Fruit fly (Drosophila melanogaster) whole organism, embryonic: Measurements from ENCODE around the gene UQCR-Q.

Source experiments
- Ada2b ChIP-seq: fragments of 200-800 bp; sonication (Bioruptor generic); IDR thresholded peaks from 2 replicates; pipeline ENCODE4 v1.3.6; 2022; ENCODE audit warnings: missing biosample characterization, missing genetic modification characterization
- Bgb ChIP-seq: fragments of 200-800 bp; sonication (Bioruptor generic); IDR thresholded peaks from 2 replicates; pipeline ENCODE4 v1.3.6; 2022; ENCODE audit warnings: missing biosample characterization, missing genetic modification characterization; ENCODE audit not compliant: partially characterized antibody
- CG1024 ChIP-seq: fragments of 200-800 bp; sonication (Bioruptor generic); IDR thresholded peaks from 2 replicates; pipeline ENCODE4 v1.3.6; 2022; ENCODE audit warnings: missing biosample characterization, missing genetic modification characterization
- CG10543 ChIP-seq: fragments of 200-800 bp; sonication (Bioruptor generic); optimal IDR thresholded peaks from 3 replicates; lab custom pipeline; 2017; ENCODE audit warnings: missing biosample characterization, mild to moderate bottlenecking, missing genetic modification characterization, moderate library complexity
- CG11085 ChIP-seq: fragments of 200-800 bp; sonication (Bioruptor generic); IDR thresholded peaks from 2 replicates; pipeline ENCODE4 v1.3.6; 2022; ENCODE audit warnings: missing biosample characterization, missing genetic modification characterization
- CG14860 ChIP-seq: fragments of 200-800 bp; sonication (Bioruptor generic); IDR thresholded peaks from 3 replicates; pipeline ENCODE4 v1.3.6; 2022; ENCODE audit warnings: missing biosample characterization, missing genetic modification characterization; ENCODE audit not compliant: partially characterized antibody
- CG1529 ChIP-seq: fragments of 200-800 bp; sonication (Bioruptor generic); optimal IDR thresholded peaks from 3 replicates; lab custom pipeline; 2018; ENCODE audit warnings: missing biosample characterization, missing genetic modification characterization
- CG15514 ChIP-seq: fragments of 200-800 bp; sonication (Bioruptor generic); optimal IDR thresholded peaks from 3 replicates; lab custom pipeline; 2017; ENCODE audit warnings: missing biosample characterization, missing genetic modification characterization, mild to moderate bottlenecking, moderate library complexity, missing genetic modification reagents
- CG17568 ChIP-seq: fragments of 200-800 bp; sonication (Bioruptor generic); optimal IDR thresholded peaks from 2 replicates; lab custom pipeline; 2018; ENCODE audit warnings: missing biosample characterization, mild to moderate bottlenecking, missing genetic modification characterization, moderate library complexity
- CG17829 ChIP-seq: fragments of 200-800 bp; optimal IDR thresholded peaks from 2 replicates; lab custom pipeline; 2019; ENCODE audit warnings: missing biosample characterization, mild to moderate bottlenecking, missing genetic modification characterization, moderate library complexity
- CG2129 ChIP-seq: fragments of 200-800 bp; sonication (Bioruptor generic); IDR thresholded peaks from 2 replicates; pipeline ENCODE4 v1.3.6; 2022; ENCODE audit warnings: missing biosample characterization, missing genetic modification characterization; ENCODE audit not compliant: partially characterized antibody
- CG2199 ChIP-seq: fragments of 200-800 bp; sonication (Bioruptor generic); IDR thresholded peaks from 3 replicates; pipeline ENCODE4 v1.3.6; 2022; ENCODE audit warnings: missing biosample characterization, missing genetic modification characterization
- CG2875 ChIP-seq: fragments of 200-800 bp; sonication (Bioruptor generic); optimal IDR thresholded peaks from 2 replicates; lab custom pipeline; 2017; ENCODE audit warnings: missing biosample characterization, mild to moderate bottlenecking, missing genetic modification characterization, missing genetic modification reagents
- CG31441 ChIP-seq: fragments of 200-800 bp; sonication (Bioruptor generic); IDR thresholded peaks from 2 replicates; pipeline ENCODE4 v1.3.6; 2022; ENCODE audit warnings: missing biosample characterization, missing genetic modification characterization
- CG32772 ChIP-seq: fragments of 200-800 bp; sonication (Bioruptor generic); IDR thresholded peaks from 2 replicates; pipeline ENCODE4 v1.3.6; 2022; ENCODE audit warnings: missing biosample characterization, missing genetic modification characterization
- CG4328 ChIP-seq: fragments of 200-800 bp; sonication (Bioruptor generic); optimal IDR thresholded peaks from 3 replicates; lab custom pipeline; 2017; ENCODE audit warnings: missing biosample characterization, missing genetic modification reagents, missing genetic modification characterization
- CG4360 ChIP-seq: fragments of 200-800 bp; sonication (Bioruptor generic); IDR thresholded peaks from 2 replicates; pipeline ENCODE4 v1.3.6; 2022; ENCODE audit warnings: missing biosample characterization, missing genetic modification characterization
- CG6272 ChIP-seq: fragments of 200-800 bp; sonication (Bioruptor generic); IDR thresholded peaks from 2 replicates; pipeline ENCODE4 v1.3.6; 2022; ENCODE audit warnings: missing biosample characterization, missing genetic modification characterization
- CG6683 ChIP-seq: fragments of 200-800 bp; sonication (Bioruptor generic); optimal IDR thresholded peaks from 2 replicates; lab custom pipeline; 2017; ENCODE audit warnings: missing biosample characterization, mild to moderate bottlenecking, missing genetic modification characterization, missing genetic modification reagents
- CG7556 ChIP-seq: fragments of 200-800 bp; sonication (Bioruptor generic); optimal IDR thresholded peaks from 2 replicates; lab custom pipeline; 2017; ENCODE audit warnings: missing biosample characterization, mild to moderate bottlenecking, missing genetic modification characterization
- CG7745 ChIP-seq: fragments of 200-800 bp; sonication (Bioruptor generic); optimal IDR thresholded peaks from 2 replicates; lab custom pipeline; 2018; ENCODE audit warnings: missing biosample characterization, mild to moderate bottlenecking, missing genetic modification characterization, moderate library complexity
- CG8765 ChIP-seq: fragments of 200-800 bp; sonication (Bioruptor generic); IDR thresholded peaks from 2 replicates; pipeline ENCODE4 v1.3.6; 2022; ENCODE audit warnings: missing biosample characterization, missing genetic modification characterization
- CG9609 ChIP-seq: fragments of 200-800 bp; sonication (Bioruptor generic); optimal IDR thresholded peaks from 3 replicates; lab custom pipeline; 2016; ENCODE audit warnings: missing biosample characterization, missing genetic modification characterization
- Chrac-16 ChIP-seq: fragments of 200-800 bp; sonication (Bioruptor generic); optimal IDR thresholded peaks from 3 replicates; lab custom pipeline; 2016; ENCODE audit warnings: missing biosample characterization, missing genetic modification characterization
- Hand ChIP-seq: fragments of 200-800 bp; sonication (Bioruptor generic); optimal IDR thresholded peaks from 2 replicates; lab custom pipeline; 2017; ENCODE audit warnings: mild to moderate bottlenecking, missing biosample characterization, missing genetic modification reagents, missing genetic modification characterization
- Meics ChIP-seq: fragments of 200-800 bp; sonication (Bioruptor generic); optimal IDR thresholded peaks from 2 replicates; lab custom pipeline; 2017; ENCODE audit warnings: missing biosample characterization, mild to moderate bottlenecking, missing genetic modification characterization
- Mes4 ChIP-seq: fragments of 200-800 bp; sonication (Bioruptor generic); optimal IDR thresholded peaks from 2 replicates; lab custom pipeline; 2016; ENCODE audit warnings: missing biosample characterization, missing genetic modification characterization
- NK7.1 ChIP-seq: fragments of 200-800 bp; sonication (Bioruptor generic); optimal IDR thresholded peaks from 3 replicates; lab custom pipeline; 2016; ENCODE audit warnings: missing biosample characterization, missing genetic modification characterization
- Neu2 ChIP-seq: fragments of 200-800 bp; sonication (Bioruptor generic); optimal IDR thresholded peaks from 3 replicates; lab custom pipeline; 2016; ENCODE audit warnings: missing biosample characterization, missing genetic modification characterization, borderline replicate concordance
- Ptx1 ChIP-seq: fragments of 200-800 bp; sonication (Bioruptor generic); IDR thresholded peaks from 2 replicates; pipeline ENCODE4 v1.3.6; 2022; ENCODE audit warnings: missing biosample characterization, missing genetic modification characterization
- Ravus ChIP-seq: fragments of 200-800 bp; sonication (Bioruptor generic); IDR thresholded peaks from 2 replicates; pipeline ENCODE4 v1.3.6; 2022; ENCODE audit warnings: missing biosample characterization, missing genetic modification characterization
- Rx ChIP-seq: fragments of 200-800 bp; sonication (Bioruptor generic); IDR thresholded peaks from 2 replicates; pipeline ENCODE4 v1.3.6; 2022; ENCODE audit warnings: missing biosample characterization, missing genetic modification characterization
- aop ChIP-seq: fragments of 200-800 bp; sonication (Bioruptor generic); IDR thresholded peaks from 2 replicates; pipeline ENCODE4 v1.3.6; 2022; ENCODE audit warnings: missing biosample characterization, missing genetic modification characterization
- chinmo ChIP-seq: fragments of 200-800 bp; sonication (Bioruptor generic); IDR thresholded peaks from 4 replicates; pipeline ENCODE4 v1.3.6; 2022; ENCODE audit warnings: missing biosample characterization, missing genetic modification characterization; ENCODE audit not compliant: partially characterized antibody
- ewg ChIP-seq: fragments of 200-800 bp; sonication (Bioruptor generic); optimal IDR thresholded peaks from 3 replicates; lab custom pipeline; 2017; ENCODE audit warnings: mild to moderate bottlenecking, missing biosample characterization, missing genetic modification reagents, missing genetic modification characterization
- fd96Cb ChIP-seq: fragments of 200-800 bp; sonication (Bioruptor generic); optimal IDR thresholded peaks from 2 replicates; lab custom pipeline; 2018; ENCODE audit warnings: missing biosample characterization, mild to moderate bottlenecking, missing genetic modification characterization, moderate library complexity
- inv ChIP-seq: fragments of 200-800 bp; sonication (Bioruptor generic); IDR thresholded peaks from 2 replicates; pipeline ENCODE4 v1.3.6; 2022; ENCODE audit warnings: missing biosample characterization, missing genetic modification characterization; ENCODE audit not compliant: partially characterized antibody
- jumu ChIP-seq: fragments of 200-800 bp; sonication (Bioruptor generic); optimal IDR thresholded peaks from 3 replicates; lab custom pipeline; 2016; ENCODE audit warnings: missing biosample characterization, missing genetic modification characterization
- kni ChIP-seq: fragments of 200-800 bp; sonication (Bioruptor generic); optimal IDR thresholded peaks from 3 replicates; lab custom pipeline; 2017; ENCODE audit warnings: mild to moderate bottlenecking, missing biosample characterization, missing genetic modification reagents, missing genetic modification characterization
- knrl ChIP-seq: fragments of 200-800 bp; sonication (Bioruptor generic); IDR thresholded peaks from 3 replicates; pipeline ENCODE4 v1.3.6; 2022; ENCODE audit warnings: missing biosample characterization, missing genetic modification characterization; ENCODE audit not compliant: partially characterized antibody
- nmo ChIP-seq: fragments of 200-800 bp; sonication (Bioruptor generic); optimal IDR thresholded peaks from 2 replicates; lab custom pipeline; 2018; ENCODE audit warnings: missing biosample characterization, mild to moderate bottlenecking, missing genetic modification characterization, moderate library complexity
- org-1 ChIP-seq: fragments of 200-800 bp; sonication (Bioruptor generic); optimal IDR thresholded peaks from 2 replicates; lab custom pipeline; 2017; ENCODE audit warnings: missing biosample characterization, missing genetic modification characterization
- repo ChIP-seq: fragments of 200-800 bp; sonication (Bioruptor generic); optimal IDR thresholded peaks from 2 replicates; lab custom pipeline; 2016; ENCODE audit warnings: missing biosample characterization, missing genetic modification characterization
- schlank ChIP-seq: fragments of 200-800 bp; sonication (Bioruptor generic); optimal IDR thresholded peaks from 2 replicates; lab custom pipeline; 2018; ENCODE audit warnings: missing biosample characterization, mild to moderate bottlenecking, missing genetic modification characterization
- seq ChIP-seq: fragments of 200-800 bp; sonication (Bioruptor generic); IDR thresholded peaks from 2 replicates; pipeline ENCODE4 v1.3.6; 2022; ENCODE audit warnings: missing biosample characterization, missing genetic modification characterization
- sna ChIP-seq: fragments of 200-800 bp; sonication (Bioruptor generic); IDR thresholded peaks from 2 replicates; pipeline ENCODE4 v1.3.6; 2022; ENCODE audit warnings: missing biosample characterization, missing genetic modification characterization; ENCODE audit not compliant: partially characterized antibody
- stc ChIP-seq: fragments of 200-800 bp; sonication (Bioruptor generic); IDR thresholded peaks from 2 replicates; pipeline ENCODE4 v1.3.6; 2022; ENCODE audit warnings: missing biosample characterization, missing genetic modification characterization
- tgo ChIP-seq: fragments of 200-800 bp; sonication (Bioruptor generic); IDR thresholded peaks from 3 replicates; pipeline ENCODE4 v1.3.6; 2022; ENCODE audit warnings: missing biosample characterization, missing genetic modification characterization
- tio ChIP-seq: fragments of 200-800 bp; sonication (Bioruptor generic); optimal IDR thresholded peaks from 2 replicates; lab custom pipeline; 2017; ENCODE audit warnings: missing biosample characterization, missing genetic modification characterization, inconsistent platforms
- usp ChIP-seq: fragments of >200 bp; optimal IDR thresholded peaks from 2 replicates; lab custom pipeline; 2017; ENCODE audit warnings: missing biosample characterization, missing genetic modification characterization
- wor ChIP-seq: fragments of 200-800 bp; sonication (Bioruptor generic); IDR thresholded peaks from 2 replicates; pipeline ENCODE4 v1.3.6; 2022; ENCODE audit warnings: missing biosample characterization, missing genetic modification characterization

UQCR-Q gene

dm6 chr3L:17447881-17448280, 26.7 kb upstream of the UQCR-Q start (continued):
- no peak for TF ChIP-seq usp (GFP tag; lab: Kevin White, UChicago)
- TF ChIP-seq nmo (GFP tag; lab: Kevin White, UChicago), result peak; percentile 19
- TF ChIP-seq kni (GFP tag; lab: Kevin White, UChicago), result no peak
- no peak for TF ChIP-seq CG14860 (GFP tag; lab: Robert Waterston, UW)
- no peak for TF ChIP-seq stc (GFP tag; lab: Robert Waterston, UW)
- TF ChIP-seq NK7.1 (GFP tag; lab: Kevin White, UChicago), result no peak
- peak; percentile 47; the same call in 1 of the 2 replicates for TF ChIP-seq Ptx1 (GFP tag; lab: Robert Waterston, UW)
- TF ChIP-seq CG7556 (GFP tag; lab: Kevin White, UChicago), result peak; percentile 78
- no peak for TF ChIP-seq CG8765 (GFP tag; lab: Robert Waterston, UW)
- TF ChIP-seq Bgb (GFP tag; lab: Robert Waterston, UW), result no peak
- no peak for TF ChIP-seq chinmo (GFP tag; lab: Robert Waterston, UW)
- TF ChIP-seq CG6683 (GFP tag; lab: Kevin White, UChicago), result no peak
- TF ChIP-seq tgo (GFP tag; lab: Robert Waterston, UW), result no peak
- no peak for TF ChIP-seq CG2129
- TF ChIP-seq CG11085 (GFP tag; lab: Robert Waterston, UW), result no peak
- no peak for TF ChIP-seq Mes4
- TF ChIP-seq schlank (tag; lab: Kevin White, UChicago), result no peak
- TF ChIP-seq CG2875 (GFP tag; lab: Kevin White, UChicago), result no peak
- no peak for TF ChIP-seq inv
- no peak for TF ChIP-seq CG6272
- peak; percentile 41 for TF ChIP-seq Hand (GFP tag; lab: Kevin White, UChicago)
- TF ChIP-seq CG4328, result peak; percentile 15
- no peak for TF ChIP-seq CG9609 (GFP tag; lab: Kevin White, UChicago)
- no peak for TF ChIP-seq wor (GFP tag; lab: Robert Waterston, UW)
- no peak for TF ChIP-seq Ada2b
- TF ChIP-seq aop (GFP tag; lab: Robert Waterston, UW), result no peak
- TF ChIP-seq CG1529 (GFP tag; lab: Kevin White, UChicago), result no peak
- no peak for TF ChIP-seq Ravus (GFP tag; lab: Robert Waterston, UW)
- TF ChIP-seq Chrac-16 (GFP tag; lab: Kevin White, UChicago), result no peak
- peak; percentile 19 for TF ChIP-seq tio
- TF ChIP-seq CG1024 (GFP tag; lab: Robert Waterston, UW), result no peak
- TF ChIP-seq CG7745, result no peak
- 0 out of 2 replicates have a peak, but pooled peaks have one; percentile 13 for TF ChIP-seq seq (GFP tag; lab: Robert Waterston, UW)
- TF ChIP-seq Rx (GFP tag; lab: Robert Waterston, UW), result no peak
- TF ChIP-seq CG31441 (GFP tag; lab: Robert Waterston, UW), result peak; percentile 31; the same call in 1 of the 2 replicates
- peak; percentile 17 for TF ChIP-seq CG17829 (tag; lab: Kevin White, UChicago)
- TF ChIP-seq CG2199 (GFP tag; lab: Robert Waterston, UW), result no peak
- TF ChIP-seq fd96Cb (tag; lab: Kevin White, UChicago), result no peak
- no peak for TF ChIP-seq sna (GFP tag; lab: Robert Waterston, UW)
- TF ChIP-seq knrl (GFP tag; lab: Robert Waterston, UW), result no peak
- no peak for TF ChIP-seq repo (GFP tag; lab: Kevin White, UChicago)
- peak; percentile 47 for TF ChIP-seq Meics
- peak; percentile 18 for TF ChIP-seq CG15514 (GFP tag; lab: Kevin White, UChicago)
- TF ChIP-seq jumu, result no peak
- TF ChIP-seq org-1 (GFP tag; lab: Kevin White, UChicago), result peak; percentile 18
- no peak for TF ChIP-seq ewg (GFP tag; lab: Kevin White, UChicago)
- TF ChIP-seq CG17568 (GFP tag; lab: Kevin White, UChicago), result no peak
- TF ChIP-seq Neu2 (GFP tag; lab: Kevin White, UChicago), result no peak
- TF ChIP-seq CG10543 (GFP tag; lab: Kevin White, UChicago), result peak; percentile 8
- 0 out of 2 replicates have a peak, but pooled peaks have one; percentile 27 for TF ChIP-seq CG32772
- no peak for TF ChIP-seq CG4360 (GFP tag; lab: Robert Waterston, UW)
